Worm (Caenorhabditis elegans) whole organism, mixed stage, embryonic: Measurements from ENCODE around the gene Y57G11C.1142.

Source experiments
- M03D4.4 ChIP-seq: sonication (generic microtip); optimal IDR thresholded peaks from 2 replicates; lab custom pipeline; 2017; ENCODE audit warnings: mild to moderate bottlenecking, missing genetic modification characterization, missing compliant biosample characterization
- bed-3 ChIP-seq: fragments of 200-800 bp; sonication (Bioruptor generic); optimal IDR thresholded peaks from 3 replicates; lab custom pipeline; 2018; ENCODE audit warnings: mild to moderate bottlenecking, missing genetic modification characterization, moderate library complexity, missing compliant biosample characterization
- blmp-1 ChIP-seq: fragments of 150-350 bp; optimal IDR thresholded peaks from 2 replicates; lab custom pipeline; 2014; ENCODE audit warnings: missing biosample characterization, missing genetic modification characterization
- ceh-39 ChIP-seq: fragments of 150-350 bp; optimal IDR thresholded peaks from 2 replicates; lab custom pipeline; 2014; ENCODE audit warnings: missing biosample characterization, missing genetic modification characterization
- ceh-43 ChIP-seq: fragments of 200-800 bp; sonication (Bioruptor generic); optimal IDR thresholded peaks from 2 replicates; lab custom pipeline; 2018; ENCODE audit warnings: mild to moderate bottlenecking, missing genetic modification characterization, moderate library complexity, missing compliant biosample characterization
- ceh-83 ChIP-seq: fragments of 200-800 bp; sonication (Bioruptor generic); optimal IDR thresholded peaks from 2 replicates; lab custom pipeline; 2018; ENCODE audit warnings: mild to moderate bottlenecking, missing genetic modification characterization, missing compliant biosample characterization
- ces-1 ChIP-seq: fragments of 150-350 bp; optimal IDR thresholded peaks from 2 replicates; lab custom pipeline; 2014; ENCODE audit warnings: missing biosample characterization, missing genetic modification reagents, missing genetic modification characterization
- cnd-1 ChIP-seq: fragments of 200-800 bp; sonication (Bioruptor generic); optimal IDR thresholded peaks from 2 replicates; lab custom pipeline; 2018; ENCODE audit warnings: mild to moderate bottlenecking, missing genetic modification characterization, missing compliant biosample characterization
- drap-1 ChIP-seq: fragments of 200-800 bp; sonication (Bioruptor generic); optimal IDR thresholded peaks from 3 replicates; lab custom pipeline; 2018; ENCODE audit warnings: mild to moderate bottlenecking, missing genetic modification characterization, missing compliant biosample characterization
- elt-1 ChIP-seq: sonication (generic microtip); optimal IDR thresholded peaks from 2 replicates; lab custom pipeline; 2017; ENCODE audit warnings: missing genetic modification characterization, mild to moderate bottlenecking, missing compliant biosample characterization, antibody characterized with exemption, moderate library complexity, borderline replicate concordance; ENCODE audit not compliant: insufficient read depth
- elt-3 ChIP-seq: fragments of 150-350 bp; optimal IDR thresholded peaks from 2 replicates; lab custom pipeline; 2014; ENCODE audit warnings: missing biosample characterization, missing genetic modification characterization
- flh-1 ChIP-seq: fragments of 200-800 bp; sonication (Bioruptor generic); optimal IDR thresholded peaks from 2 replicates; lab custom pipeline; 2018; ENCODE audit warnings: mild to moderate bottlenecking, missing genetic modification characterization, moderate library complexity, missing compliant biosample characterization
- ham-2 ChIP-seq: fragments of 200-800 bp; sonication (Bioruptor generic); optimal IDR thresholded peaks from 2 replicates; lab custom pipeline; 2018; ENCODE audit warnings: mild to moderate bottlenecking, missing genetic modification characterization, missing compliant biosample characterization
- hlh-1 ChIP-seq: fragments of 150-350 bp; optimal IDR thresholded peaks from 2 replicates; lab custom pipeline; 2014; ENCODE audit warnings: missing biosample characterization, missing genetic modification reagents, missing genetic modification characterization
- lin-13 ChIP-seq: fragments of 150-350 bp; optimal IDR thresholded peaks from 2 replicates; lab custom pipeline; 2014; ENCODE audit warnings: missing biosample characterization, missing genetic modification characterization
- lin-32 ChIP-seq: fragments of 200-800 bp; sonication (Bioruptor generic); optimal IDR thresholded peaks from 2 replicates; lab custom pipeline; 2018; ENCODE audit warnings: mild to moderate bottlenecking, missing genetic modification characterization, missing compliant biosample characterization
- lsy-2 ChIP-seq: fragments of 150-350 bp; optimal IDR thresholded peaks from 2 replicates; lab custom pipeline; 2014; ENCODE audit warnings: missing biosample characterization, missing genetic modification characterization
- mab-5 ChIP-seq: fragments of 150-350 bp; optimal IDR thresholded peaks from 2 replicates; lab custom pipeline; 2014; ENCODE audit warnings: missing biosample characterization, missing genetic modification characterization
- mep-1 ChIP-seq: fragments of 150-350 bp; optimal IDR thresholded peaks from 2 replicates; lab custom pipeline; 2017; ENCODE audit warnings: missing biosample characterization, missing genetic modification reagents, missing genetic modification characterization, inconsistent platforms
- mls-2 ChIP-seq: sonication (generic microtip); optimal IDR thresholded peaks from 2 replicates; lab custom pipeline; 2016; ENCODE audit warnings: mild to moderate bottlenecking, missing genetic modification characterization, moderate library complexity, missing compliant biosample characterization
- nhr-12 ChIP-seq: fragments of 150-350 bp; optimal IDR thresholded peaks from 2 replicates; lab custom pipeline; 2014; ENCODE audit warnings: missing biosample characterization, missing genetic modification characterization
- nhr-2 ChIP-seq: fragments of 150-350 bp; optimal IDR thresholded peaks from 2 replicates; lab custom pipeline; 2014; ENCODE audit warnings: missing biosample characterization, missing genetic modification characterization
- nhr-237 ChIP-seq: fragments of 150-350 bp; optimal IDR thresholded peaks from 2 replicates; lab custom pipeline; 2014; ENCODE audit warnings: missing biosample characterization, missing genetic modification characterization
- nhr-28 ChIP-seq: fragments of 150-350 bp; optimal IDR thresholded peaks from 2 replicates; lab custom pipeline; 2014; ENCODE audit warnings: missing biosample characterization, missing genetic modification characterization
- nhr-76 ChIP-seq: sonication (generic microtip); optimal IDR thresholded peaks from 2 replicates; lab custom pipeline; 2017; ENCODE audit warnings: missing biosample characterization, missing genetic modification characterization
- pha-4 ChIP-seq: fragments of 150-350 bp; optimal IDR thresholded peaks from 2 replicates; lab custom pipeline; 2018; ENCODE audit warnings: missing biosample characterization, missing genetic modification reagents, missing genetic modification characterization
- sem-2 ChIP-seq: fragments of 200-800 bp; sonication (Bioruptor generic); optimal IDR thresholded peaks from 2 replicates; lab custom pipeline; 2018; ENCODE audit warnings: mild to moderate bottlenecking, missing genetic modification characterization, missing compliant biosample characterization
- snpc-4 ChIP-seq: fragments of 150-350 bp; optimal IDR thresholded peaks from 2 replicates; lab custom pipeline; 2014; ENCODE audit warnings: missing biosample characterization, missing genetic modification characterization
- sptf-1 ChIP-seq: sonication (generic microtip); optimal IDR thresholded peaks from 2 replicates; lab custom pipeline; 2017; ENCODE audit warnings: mild to moderate bottlenecking, missing genetic modification characterization, moderate library complexity, missing compliant biosample characterization
- tbx-8 ChIP-seq: fragments of 200-800 bp; sonication (Bioruptor generic); optimal IDR thresholded peaks from 2 replicates; lab custom pipeline; 2018; ENCODE audit warnings: mild to moderate bottlenecking, missing genetic modification characterization, moderate library complexity, missing compliant biosample characterization
- unc-120 ChIP-seq: sonication (generic microtip); optimal IDR thresholded peaks from 2 replicates; lab custom pipeline; 2017; ENCODE audit warnings: missing genetic modification characterization, missing compliant biosample characterization; ENCODE audit not compliant: poor library complexity, severe bottlenecking
- unc-62 ChIP-seq: fragments of 150-350 bp; optimal IDR thresholded peaks from 2 replicates; lab custom pipeline; 2014; ENCODE audit warnings: missing biosample characterization, missing genetic modification reagents, missing genetic modification characterization
- zip-8 ChIP-seq: fragments of 150-350 bp; optimal IDR thresholded peaks from 2 replicates; lab custom pipeline; 2014; ENCODE audit warnings: missing biosample characterization, missing genetic modification characterization
- ztf-11 ChIP-seq: fragments of 150-350 bp; optimal IDR thresholded peaks from 2 replicates; lab custom pipeline; 2014; ENCODE audit warnings: missing biosample characterization, missing genetic modification characterization

Gene Y57G11C.1142

DNA sequence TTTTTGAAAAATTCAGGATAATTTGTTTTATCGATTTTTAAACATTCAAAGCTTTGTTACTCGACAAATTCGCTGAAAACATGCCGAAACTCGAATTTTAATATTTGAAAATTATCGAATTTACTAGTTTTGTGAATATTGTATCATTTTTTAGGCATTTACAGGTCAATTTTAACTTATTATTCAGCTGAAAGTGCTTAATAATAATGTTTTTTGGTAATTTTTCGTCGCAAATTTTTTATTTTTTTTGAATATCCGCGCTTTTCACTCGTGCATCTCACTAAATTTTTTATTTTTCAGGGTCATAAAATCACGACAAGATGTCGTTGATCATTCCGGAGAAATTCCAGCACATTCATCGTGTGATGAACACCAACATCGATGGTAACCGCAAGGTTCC, 23.0 kb downstream of the Y57G11C.1142 start, which contains the start of gene rps-18:
Gene rps-18, plus strand, starts transcription at position 301 of the 400 bp plus-strand sequence.
- TF ChIP-seq ces-1 (GFP tag; lab: Kevin White, UChicago), result no peak
- TF ChIP-seq ham-2 (GFP tag; lab: Kevin White, UChicago), result no peak
- no peak for TF ChIP-seq bed-3
- no peak for TF ChIP-seq ceh-83
- no peak for TF ChIP-seq ceh-39
- TF ChIP-seq lin-13, result no peak
- TF ChIP-seq mls-2 (tag; lab: Kevin White, UChicago), result no peak
- no peak for TF ChIP-seq unc-62 (GFP tag; lab: Kevin White, UChicago)
- TF ChIP-seq, all 35 proteins: peak for 0

DNA sequence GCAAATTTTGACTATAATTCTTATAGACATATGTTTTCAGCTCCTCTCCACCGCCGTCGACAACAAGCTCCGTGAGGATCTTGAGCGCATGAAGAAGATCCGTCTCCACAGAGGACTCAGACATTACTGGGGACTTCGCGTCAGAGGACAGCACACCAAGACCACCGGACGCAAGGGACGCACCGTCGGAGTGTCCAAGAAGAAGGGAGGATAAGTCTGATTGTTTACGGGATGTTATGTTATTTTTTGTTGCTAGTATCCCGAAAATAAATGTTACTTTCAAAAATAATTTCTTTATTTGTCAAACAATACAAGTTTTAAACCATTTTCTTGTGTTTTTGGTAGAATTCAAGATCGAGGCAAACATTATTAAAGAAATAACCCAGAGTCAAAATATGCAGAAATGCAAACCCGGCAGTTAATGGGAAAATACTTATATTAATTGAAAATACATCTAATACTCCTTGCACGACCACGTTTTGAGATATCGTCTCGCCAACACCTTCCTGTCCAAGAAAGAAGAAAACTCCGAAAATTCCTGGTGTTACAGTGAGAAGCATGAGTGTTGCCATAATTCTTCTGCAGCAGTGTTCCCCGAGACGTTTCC, 23.8 kb downstream of the Y57G11C.1142 start:
- no peak for TF ChIP-seq sem-2 (GFP tag; lab: Kevin White, UChicago)
- no peak for TF ChIP-seq hlh-1
- TF ChIP-seq mls-2 (tag; lab: Kevin White, UChicago), result no peak
- TF ChIP-seq lin-13, result no peak

DNA sequence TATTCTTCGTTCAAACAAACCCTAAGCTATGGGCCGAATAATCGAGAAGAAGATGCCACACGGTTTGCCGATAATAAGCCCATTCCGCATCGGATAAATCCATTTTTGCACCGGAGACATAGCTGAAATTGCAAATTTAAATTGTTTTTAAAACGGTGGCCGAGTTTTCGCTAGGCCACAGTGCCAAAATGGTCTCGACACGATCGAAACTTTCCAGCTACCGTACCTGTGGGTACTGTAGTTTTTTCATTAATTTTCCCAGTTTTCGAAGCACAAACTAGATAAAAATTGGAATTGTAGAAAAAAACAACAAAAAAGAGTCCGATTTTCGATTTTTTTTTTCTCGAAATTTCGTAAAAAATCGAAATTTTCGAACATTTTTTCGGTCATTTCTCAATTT, 25.8 kb downstream of the Y57G11C.1142 start:
- no peak for TF ChIP-seq drap-1
- no peak for TF ChIP-seq zip-8 (tag; lab: Kevin White, UChicago)
- no peak for TF ChIP-seq ztf-11
- TF ChIP-seq nhr-12, result no peak
- TF ChIP-seq pha-4 (tag; lab: Kevin White, UChicago), result no peak
- no peak for TF ChIP-seq nhr-28 (tag; lab: Kevin White, UChicago)
- TF ChIP-seq lsy-2 (tag; lab: Kevin White, UChicago), result no peak
- TF ChIP-seq nhr-237, result no peak
- no peak for TF ChIP-seq blmp-1 (tag; lab: Kevin White, UChicago)
- no peak for TF ChIP-seq snpc-4 (tag; lab: Kevin White, UChicago)
- TF ChIP-seq unc-62 (GFP tag; lab: Kevin White, UChicago), result no peak
- no peak for TF ChIP-seq M03D4.4 (tag; lab: Kevin White, UChicago)
- no peak for TF ChIP-seq flh-1 (GFP tag; lab: Kevin White, UChicago)

DNA sequence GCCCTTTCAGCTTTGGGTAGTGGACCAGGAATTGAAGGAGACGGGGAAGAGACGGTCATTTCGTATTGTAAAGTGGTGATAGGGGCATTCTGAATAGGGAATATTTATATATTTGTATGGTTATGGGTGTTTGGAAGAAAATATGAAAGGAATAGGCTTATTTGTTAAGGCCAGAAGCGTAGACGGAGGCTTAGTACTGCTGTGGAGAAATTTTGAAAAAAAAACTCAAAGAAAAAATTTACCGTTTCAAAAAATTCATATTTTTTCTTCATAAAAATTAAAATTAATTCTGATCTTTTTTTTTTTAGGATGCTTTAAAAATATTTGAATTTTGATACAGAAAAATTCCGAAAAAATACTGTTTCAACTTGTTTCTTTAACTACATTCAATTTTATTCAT, 26.6 kb downstream of the Y57G11C.1142 start, which contains the start of gene hhat-2:
Gene hhat-2, minus strand, starts transcription at position 101 of the 400 bp plus-strand sequence.
- no peak for TF ChIP-seq nhr-12
- no peak for TF ChIP-seq pha-4 (tag; lab: Kevin White, UChicago)
- no peak for TF ChIP-seq cnd-1
- no peak for TF ChIP-seq mab-5
- TF ChIP-seq zip-8 (tag; lab: Kevin White, UChicago), result no peak

DNA sequence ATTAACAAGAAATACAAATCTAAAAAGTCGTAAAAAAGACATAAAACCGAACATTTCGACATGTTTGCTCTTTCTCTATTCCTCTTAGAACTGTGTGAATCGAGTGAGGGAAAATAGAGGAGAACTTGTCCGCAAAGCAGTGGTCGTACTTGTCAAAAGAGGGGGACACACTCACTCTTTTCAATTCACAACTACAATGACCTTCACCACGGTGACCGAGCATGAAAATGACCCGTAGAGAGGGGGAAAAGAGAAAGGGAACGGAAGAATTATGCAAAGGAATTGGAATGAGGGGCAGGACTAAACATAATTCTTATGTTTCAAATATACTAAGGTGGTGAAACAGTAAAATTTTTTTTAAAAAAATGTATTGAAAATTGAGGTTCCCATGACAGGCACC, 31.1 kb downstream of the Y57G11C.1142 start:
- TF ChIP-seq sptf-1 (peak; percentile 15), ces-1 (GFP tag; lab: Kevin White, UChicago) (no peak)

DNA sequence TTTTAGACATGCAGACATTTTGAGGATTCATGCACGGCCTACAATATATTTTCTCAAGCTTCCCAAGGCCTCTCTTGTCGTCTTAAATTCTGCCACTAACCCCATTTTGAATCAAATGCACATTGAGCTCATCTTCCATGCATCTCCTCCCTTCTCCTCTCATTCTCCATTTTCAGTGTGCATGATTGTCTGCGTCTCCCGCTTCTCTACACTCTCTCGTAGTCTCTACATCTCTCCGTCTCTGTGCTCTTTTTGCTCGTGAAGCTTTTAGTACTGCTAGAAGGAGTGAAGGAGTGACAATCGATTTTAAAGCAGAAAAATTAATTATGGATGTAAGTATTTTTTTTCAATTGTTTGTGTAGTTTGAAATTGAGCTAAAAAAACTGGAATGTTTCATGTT, 34.5 kb downstream of the Y57G11C.1142 start, which contains the start of gene Y57G11C.22:
Gene Y57G11C.22, plus strand, starts transcription at position 327 of the 400 bp plus-strand sequence.
- TF ChIP-seq ces-1 (GFP tag; lab: Kevin White, UChicago), result peak; percentile 79
- no peak for TF ChIP-seq cnd-1
- peak; percentile 76 for TF ChIP-seq unc-120 (tag; lab: Kevin White, UChicago)

DNA sequence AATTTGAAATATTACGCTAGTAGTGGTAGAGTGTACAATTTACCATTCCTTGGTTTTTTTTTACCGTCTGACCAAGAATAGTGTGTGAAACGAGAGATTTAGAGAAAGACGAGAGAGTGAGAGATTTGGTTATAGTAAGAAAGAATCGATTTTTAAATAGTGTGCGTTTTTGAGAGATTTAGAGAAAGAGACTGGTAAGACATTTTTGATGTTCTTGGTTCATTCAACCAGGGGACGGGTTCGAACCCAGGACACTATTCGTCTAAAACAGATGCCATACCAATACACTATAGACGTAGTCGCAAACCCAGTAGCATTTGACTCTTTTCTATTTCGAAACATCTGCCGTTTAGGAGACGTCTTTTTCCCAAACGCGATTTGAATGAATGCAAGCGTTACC, 35.7 kb downstream of the Y57G11C.1142 start:
- TF ChIP-seq lin-13, result peak; percentile 26
- peak; percentile 83 for TF ChIP-seq M03D4.4 (tag; lab: Kevin White, UChicago)
- TF ChIP-seq lin-32 (GFP tag; lab: Kevin White, UChicago), result peak; percentile 74
- TF ChIP-seq pha-4 (tag; lab: Kevin White, UChicago), result no peak
- TF ChIP-seq mab-5, result no peak
- no peak for TF ChIP-seq hlh-1
- TF ChIP-seq nhr-28 (tag; lab: Kevin White, UChicago), result no peak
- TF ChIP-seq elt-1 (tag; lab: Kevin White, UChicago), result peak; percentile 20
- no peak for TF ChIP-seq mep-1 (tag; lab: Kevin White, UChicago)
- TF ChIP-seq bed-3, result peak; percentile 37
- TF ChIP-seq unc-62 (GFP tag; lab: Kevin White, UChicago), result peak; percentile 36
- peak; percentile 91 for TF ChIP-seq sptf-1
- no peak for TF ChIP-seq nhr-237
- TF ChIP-seq nhr-76 (tag; lab: Kevin White, UChicago), result no peak
- TF ChIP-seq blmp-1 (tag; lab: Kevin White, UChicago), result no peak
- TF ChIP-seq nhr-12, result no peak
- TF ChIP-seq zip-8 (tag; lab: Kevin White, UChicago), result no peak
- peak; percentile 80 for TF ChIP-seq ceh-39
- no peak for TF ChIP-seq nhr-2
- peak; percentile 35 for TF ChIP-seq ceh-43 (GFP tag; lab: Kevin White, UChicago)
- peak; percentile 22 for TF ChIP-seq tbx-8 (GFP tag; lab: Kevin White, UChicago)
- peak; percentile 70 for TF ChIP-seq ham-2 (GFP tag; lab: Kevin White, UChicago)
- TF ChIP-seq mls-2 (tag; lab: Kevin White, UChicago), result peak; percentile 82
- TF ChIP-seq elt-3 (tag; lab: Kevin White, UChicago), result no peak
- no peak for TF ChIP-seq drap-1
- TF ChIP-seq unc-120 (tag; lab: Kevin White, UChicago), result peak; percentile 81
- TF ChIP-seq cnd-1, result peak; percentile 88
- no peak for TF ChIP-seq sem-2 (GFP tag; lab: Kevin White, UChicago)
- no peak for TF ChIP-seq snpc-4 (tag; lab: Kevin White, UChicago)
- peak; percentile 85 for TF ChIP-seq ceh-83
- TF ChIP-seq lsy-2 (tag; lab: Kevin White, UChicago), result peak; percentile 8
